Fruit fly (Drosophila melanogaster) whole organism, prepupa: ENCODE measurements around the gene CG5359.
A peak's percentile ranks its signal among the peaks of the same experiment; 100 is the strongest.

Experiments used
- Blimp-1 ChIP-seq: fragments of 200-800 bp; sonication (Bioruptor generic); optimal IDR thresholded peaks from 3 replicates; lab custom pipeline; 2017; ENCODE audit warnings: missing biosample characterization, missing genetic modification characterization, mild to moderate bottlenecking, moderate library complexity, missing genetic modification reagents
- CG10631 ChIP-seq: fragments of 200-800 bp; sonication (Bioruptor generic); optimal IDR thresholded peaks from 2 replicates; lab custom pipeline; 2016; ENCODE audit warnings: missing biosample characterization, missing genetic modification characterization
- CG10669 ChIP-seq: fragments of 200-800 bp; sonication (Bioruptor generic); optimal IDR thresholded peaks from 3 replicates; lab custom pipeline; 2018; ENCODE audit warnings: missing biosample characterization, mild to moderate bottlenecking, missing genetic modification characterization, moderate library complexity
- CG11294 ChIP-seq: fragments of 200-800 bp; sonication (Bioruptor generic); IDR thresholded peaks from 2 replicates; pipeline ENCODE4 v1.3.6; 2022; ENCODE audit warnings: missing biosample characterization, missing genetic modification characterization
- CG11762 ChIP-seq: fragments of 200-800 bp; sonication (Bioruptor generic); optimal IDR thresholded peaks from 3 replicates; lab custom pipeline; 2016; ENCODE audit warnings: missing biosample characterization, missing genetic modification characterization; ENCODE audit not compliant: insufficient read depth
- CG11902 ChIP-seq: fragments of 200-800 bp; sonication (Bioruptor generic); optimal IDR thresholded peaks from 3 replicates; lab custom pipeline; 2016; ENCODE audit warnings: missing biosample characterization, missing genetic modification characterization
- CG15336 ChIP-seq: fragments of 200-800 bp; sonication (Bioruptor generic); IDR thresholded peaks from 2 replicates; pipeline ENCODE4 v1.3.6; 2022; ENCODE audit warnings: missing biosample characterization, missing genetic modification characterization
- CG1621 ChIP-seq: fragments of 200-800 bp; sonication (Bioruptor generic); optimal IDR thresholded peaks from 3 replicates; lab custom pipeline; 2018; ENCODE audit warnings: missing biosample characterization, mild to moderate bottlenecking, missing genetic modification characterization
- CG3032 ChIP-seq: fragments of 200-800 bp; optimal IDR thresholded peaks from 2 replicates; lab custom pipeline; 2019; ENCODE audit warnings: missing biosample characterization, mild to moderate bottlenecking, missing genetic modification characterization, moderate library complexity
- CG3919 ChIP-seq: fragments of 200-800 bp; sonication (Bioruptor generic); optimal IDR thresholded peaks from 3 replicates; lab custom pipeline; 2016; ENCODE audit warnings: missing biosample characterization, missing genetic modification characterization
- CG6276 ChIP-seq: fragments of 200-800 bp; sonication (Bioruptor generic); optimal IDR thresholded peaks from 2 replicates; lab custom pipeline; 2017; ENCODE audit warnings: missing biosample characterization, mild to moderate bottlenecking, missing genetic modification characterization
- CG6792 ChIP-seq: fragments of 200-800 bp; sonication (Bioruptor generic); optimal IDR thresholded peaks from 3 replicates; lab custom pipeline; 2016; ENCODE audit warnings: missing biosample characterization, missing genetic modification characterization
- CG6808 ChIP-seq: fragments of 200-800 bp; sonication (Bioruptor generic); optimal IDR thresholded peaks from 3 replicates; lab custom pipeline; 2017; ENCODE audit warnings: missing biosample characterization, missing genetic modification characterization, mild to moderate bottlenecking, moderate library complexity, missing genetic modification reagents
- CG6854 ChIP-seq: fragments of 200-800 bp; sonication (Bioruptor generic); optimal IDR thresholded peaks from 2 replicates; lab custom pipeline; 2017; ENCODE audit warnings: missing biosample characterization, mild to moderate bottlenecking, missing genetic modification characterization
- CG7368 ChIP-seq: fragments of 200-800 bp; sonication (Bioruptor generic); optimal IDR thresholded peaks from 3 replicates; lab custom pipeline; 2016; ENCODE audit warnings: missing biosample characterization, missing genetic modification characterization
- CG8119 ChIP-seq: fragments of 200-800 bp; sonication (Bioruptor generic); IDR thresholded peaks from 3 replicates; pipeline ENCODE4 v1.3.6; 2022; ENCODE audit warnings: missing biosample characterization, missing genetic modification characterization
- CG8319 ChIP-seq: fragments of 200-800 bp; sonication (Bioruptor generic); optimal IDR thresholded peaks from 3 replicates; lab custom pipeline; 2016; ENCODE audit warnings: missing biosample characterization, missing genetic modification characterization
- Eip75B ChIP-seq: fragments of 200-800 bp; sonication (Bioruptor generic); optimal IDR thresholded peaks from 3 replicates; lab custom pipeline; 2016; ENCODE audit warnings: missing biosample characterization, missing genetic modification characterization
- Eip93F ChIP-seq: fragments of 200-800 bp; sonication (Bioruptor generic); optimal IDR thresholded peaks from 2 replicates; lab custom pipeline; 2016; ENCODE audit warnings: missing biosample characterization, mild to moderate bottlenecking, missing genetic modification characterization
- Ets21C ChIP-seq: fragments of 200-800 bp; sonication (Bioruptor generic); optimal IDR thresholded peaks from 3 replicates; lab custom pipeline; 2016; ENCODE audit warnings: missing biosample characterization, missing genetic modification characterization
- Ets96B ChIP-seq: fragments of 200-800 bp; optimal IDR thresholded peaks from 2 replicates; lab custom pipeline; 2019; ENCODE audit warnings: missing biosample characterization, mild to moderate bottlenecking, missing genetic modification characterization, moderate library complexity
- Hr4 ChIP-seq: fragments of 200-800 bp; sonication (Bioruptor generic); optimal IDR thresholded peaks from 3 replicates; lab custom pipeline; 2016; ENCODE audit warnings: missing biosample characterization, missing genetic modification characterization
- Lpt ChIP-seq: fragments of 200-800 bp; sonication (Bioruptor generic); optimal IDR thresholded peaks from 3 replicates; lab custom pipeline; 2016; ENCODE audit warnings: missing biosample characterization, missing genetic modification characterization
- Met ChIP-seq: fragments of 200-800 bp; sonication (Bioruptor generic); optimal IDR thresholded peaks from 3 replicates; lab custom pipeline; 2016; ENCODE audit warnings: missing biosample characterization, missing genetic modification characterization
- Smox ChIP-seq: fragments of 200-800 bp; sonication (Bioruptor generic); optimal IDR thresholded peaks from 3 replicates; lab custom pipeline; 2016; ENCODE audit warnings: missing biosample characterization, missing genetic modification characterization
- Sox102F ChIP-seq: fragments of 200-800 bp; sonication (Bioruptor generic); optimal IDR thresholded peaks from 2 replicates; lab custom pipeline; 2016; ENCODE audit warnings: missing biosample characterization, mild to moderate bottlenecking, missing genetic modification characterization
- Sox15 ChIP-seq: fragments of 200-800 bp; sonication (Bioruptor generic); optimal IDR thresholded peaks from 3 replicates; lab custom pipeline; 2016; ENCODE audit warnings: missing biosample characterization, missing genetic modification characterization
- achi ChIP-seq: fragments of 200-800 bp; sonication (Bioruptor generic); optimal IDR thresholded peaks from 3 replicates; lab custom pipeline; 2016; ENCODE audit warnings: missing biosample characterization, missing genetic modification characterization
- acj6 ChIP-seq: fragments of 200-800 bp; sonication (Bioruptor generic); optimal IDR thresholded peaks from 3 replicates; lab custom pipeline; 2016; ENCODE audit warnings: missing biosample characterization, missing genetic modification characterization
- dac ChIP-seq: fragments of 200-800 bp; sonication (Bioruptor generic); optimal IDR thresholded peaks from 2 replicates; lab custom pipeline; 2017; ENCODE audit warnings: missing biosample characterization, mild to moderate bottlenecking, missing genetic modification characterization
- dsx ChIP-seq: fragments of 200-800 bp; optimal IDR thresholded peaks from 3 replicates; lab custom pipeline; 2019; ENCODE audit warnings: missing biosample characterization, mild to moderate bottlenecking, missing genetic modification characterization, moderate library complexity; ENCODE audit not compliant: poor library complexity, severe bottlenecking
- eg ChIP-seq: fragments of 200-800 bp; sonication (Bioruptor generic); IDR thresholded peaks from 3 replicates; pipeline ENCODE4 v1.3.6; 2022; ENCODE audit warnings: missing biosample characterization, missing genetic modification characterization
- esn ChIP-seq: fragments of 200-800 bp; sonication (Bioruptor generic); optimal IDR thresholded peaks from 2 replicates; lab custom pipeline; 2016; ENCODE audit warnings: missing biosample characterization, mild to moderate bottlenecking, missing genetic modification characterization, moderate library complexity
- fd59A ChIP-seq: fragments of 200-800 bp; sonication (Bioruptor generic); optimal IDR thresholded peaks from 2 replicates; lab custom pipeline; 2017; ENCODE audit warnings: missing biosample characterization, mild to moderate bottlenecking, missing genetic modification characterization, missing genetic modification reagents
- fd85E ChIP-seq: fragments of 200-800 bp; sonication (Bioruptor generic); optimal IDR thresholded peaks from 3 replicates; lab custom pipeline; 2016; ENCODE audit warnings: missing biosample characterization, missing genetic modification characterization
- fkh ChIP-seq: fragments of 200-800 bp; sonication (Bioruptor generic); optimal IDR thresholded peaks from 3 replicates; lab custom pipeline; 2017; ENCODE audit warnings: missing biosample characterization, mild to moderate bottlenecking, missing genetic modification characterization, moderate library complexity
- lz ChIP-seq: fragments of 200-800 bp; sonication (Bioruptor generic); optimal IDR thresholded peaks from 3 replicates; lab custom pipeline; 2016; ENCODE audit warnings: missing biosample characterization, missing genetic modification characterization
- net ChIP-seq: fragments of 200-800 bp; sonication (Bioruptor generic); optimal IDR thresholded peaks from 3 replicates; lab custom pipeline; 2016; ENCODE audit warnings: missing biosample characterization, missing genetic modification characterization
- pdm3 ChIP-seq: fragments of 200-800 bp; sonication (Bioruptor generic); optimal IDR thresholded peaks from 3 replicates; lab custom pipeline; 2016; ENCODE audit warnings: missing biosample characterization, missing genetic modification characterization
- salr ChIP-seq, 2 experiments: fragments of 200-800 bp; sonication (Bioruptor generic); optimal IDR thresholded peaks; 3 replicates each; lab custom pipeline; 2016 to 2018; ENCODE audit warnings: missing biosample characterization in 2 of 2, missing genetic modification characterization in 2 of 2, mild to moderate bottlenecking in 1 of 2
- spab ChIP-seq: fragments of 200-800 bp; sonication (Bioruptor generic); optimal IDR thresholded peaks from 2 replicates; lab custom pipeline; 2017; ENCODE audit warnings: missing biosample characterization, mild to moderate bottlenecking, missing genetic modification characterization, missing genetic modification reagents
- svp ChIP-seq: fragments of 200-800 bp; sonication (Bioruptor generic); peaks from one replicate; lab custom pipeline; 2016; ENCODE audit warnings: missing biosample characterization, missing genetic modification characterization
- vri ChIP-seq: fragments of 200-800 bp; sonication (Bioruptor generic); optimal IDR thresholded peaks from 3 replicates; lab custom pipeline; 2016; ENCODE audit warnings: missing biosample characterization, mild to moderate bottlenecking, missing genetic modification characterization

CG5359 gene

dm6 chr3R:9985585-9986393, 15.3 kb downstream of the CG5359 start, which contains the start of gene Art4 (continued):
- TF ChIP-seq dsx = peak; percentile 74
- 0 out of 3 replicates have a peak, but pooled peaks have one; percentile 10 for TF ChIP-seq eg (GFP tag; lab: Robert Waterston, UW)
- no peak for TF ChIP-seq pdm3
- TF ChIP-seq salr (GFP tag; optimal IDR thresholded peaks at IDR 0.05; lab: Kevin White, UChicago) = no peak
- peak; percentile 12 for TF ChIP-seq Met (GFP tag; lab: Kevin White, UChicago)
- no peak for TF ChIP-seq CG6854 (GFP tag; lab: Kevin White, UChicago)
- TF ChIP-seq CG15336 (GFP tag; lab: Robert Waterston, UW) = no peak
- TF ChIP-seq net (GFP tag; lab: Kevin White, UChicago) = no peak
- peak; percentile 53 for TF ChIP-seq esn
- TF ChIP-seq CG3919 = peak; percentile 44
- no peak for TF ChIP-seq Sox15 (GFP tag; lab: Kevin White, UChicago)
- TF ChIP-seq svp (GFP tag; lab: Kevin White, UChicago) = no peak
- no peak for TF ChIP-seq CG11762 (GFP tag; lab: Kevin White, UChicago)
- TF ChIP-seq CG11902 (GFP tag; lab: Kevin White, UChicago) = no peak
- no peak for TF ChIP-seq Sox102F (GFP tag; lab: Kevin White, UChicago)
- peak; percentile 20 for TF ChIP-seq acj6 (GFP tag; lab: Kevin White, UChicago)
- peak; percentile 24 for TF ChIP-seq CG6808 (GFP tag; lab: Kevin White, UChicago)
- TF ChIP-seq CG8319 (GFP tag; lab: Kevin White, UChicago) = no peak
- TF ChIP-seq Blimp-1 (GFP tag; lab: Kevin White, UChicago) = peak; percentile 72
- no peak for TF ChIP-seq spab (GFP tag; lab: Kevin White, UChicago)
- TF ChIP-seq CG1621 (tag; lab: Kevin White, UChicago) = no peak
- TF ChIP-seq Lpt = no peak
- no peak for TF ChIP-seq fd59A
- peak; percentile 18 for TF ChIP-seq vri (GFP tag; lab: Kevin White, UChicago)
- peak; percentile 33 for TF ChIP-seq CG3032 (tag; lab: Kevin White, UChicago)
- TF ChIP-seq Eip93F (GFP tag; lab: Kevin White, UChicago) = no peak
- peak; percentile 33 for TF ChIP-seq Smox (GFP tag; lab: Kevin White, UChicago)
- no peak for TF ChIP-seq CG8119
- no peak for TF ChIP-seq CG6276 (GFP tag; lab: Kevin White, UChicago)
- TF ChIP-seq Eip75B (GFP tag; lab: Kevin White, UChicago) = no peak
- TF ChIP-seq lz = peak; percentile 14
- no peak for TF ChIP-seq CG6792 (GFP tag; lab: Kevin White, UChicago)
- peak; percentile 13 for TF ChIP-seq Ets21C

- TF ChIP-seq CG6808 (GFP tag; lab: Kevin White, UChicago) (no peak), Eip93F (GFP tag; lab: Kevin White, UChicago) (no peak), CG10631 (no peak), Ets96B (no peak), achi (GFP tag; lab: Kevin White, UChicago) (no peak), CG7368 (GFP tag; lab: Kevin White, UChicago) (no peak), CG10669 (GFP tag; lab: Kevin White, UChicago) (no peak), Sox15 (GFP tag; lab: Kevin White, UChicago) (no peak), dac (no peak), net (GFP tag; lab: Kevin White, UChicago) (no peak), fkh (no peak), Smox (GFP tag; lab: Kevin White, UChicago) (no peak), CG8119 (no peak), fd85E (no peak), Lpt (no peak), CG6792 (GFP tag; lab: Kevin White, UChicago) (no peak), CG3919 (no peak), eg (GFP tag; lab: Robert Waterston, UW) (no peak), Hr4 (GFP tag; lab: Kevin White, UChicago) (no peak), CG11294 (GFP tag; lab: Robert Waterston, UW) (no peak)
These were observed 22.1 kb downstream of the CG5359 start for dm6 chr3R:9978977-9979376.
